Worm (Caenorhabditis elegans): Measurements from ENCODE around the gene clec-245.
"Not testable (repeated sequence)": the region's sequence is repeated elsewhere in the genome, so short reads cannot be mapped to it uniquely, and the experiment has no call there.

clec-245 gene

ce11 chrV:18188328-18188727 lies at the start of gene clec-245:
clec-245 (minus strand) TSS chrV:18188428.
- TF ChIP-seq hmg-4 (GFP tag; optimal IDR thresholded peaks at IDR 0.05) (no peak), tra-4 (tag; optimal IDR thresholded peaks at IDR 0.05) (no peak), scrt-1 (GFP tag; IDR thresholded peaks at IDR 0.05) (no peak), aly-1 (tag; optimal IDR thresholded peaks at IDR 0.05) (no peak), F13C5.2 (tag; optimal IDR thresholded peaks at IDR 0.05) (no peak), hnd-1 (tag; optimal IDR thresholded peaks at IDR 0.05) (no peak), tbx-11 (GFP tag; IDR thresholded peaks at IDR 0.05) (no peak), ceh-13 (GFP tag; optimal IDR thresholded peaks at IDR 0.05) (no peak), ama-1 (optimal IDR thresholded peaks at IDR 0.05) (no peak), tbx-37 (GFP tag; conservative IDR thresholded peaks at IDR 0.05) (no peak), pes-1 (GFP tag; IDR thresholded peaks at IDR 0.05) (no peak)

ce11 chrV:18236714-18237288 lies 48.6 kb upstream of the clec-245 start, which contains the start of gene R10E8.3:
R10E8.3 (minus strand) TSS chrV:18236764.
- TF ChIP-seq hmg-4 (GFP tag; optimal IDR thresholded peaks at IDR 0.05) (no peak), flt-1 (GFP tag; IDR thresholded peaks at IDR 0.05) (no peak), B0310.2 (tag; optimal IDR thresholded peaks at IDR 0.05) (no peak), ceh-36 (tag; optimal IDR thresholded peaks at IDR 0.05) (no peak), scrt-1 (GFP tag; IDR thresholded peaks at IDR 0.05) (no peak), pes-1 (GFP tag; IDR thresholded peaks at IDR 0.05) (no peak), ceh-13 (GFP tag; optimal IDR thresholded peaks at IDR 0.05) (no peak), tra-4 (tag; optimal IDR thresholded peaks at IDR 0.05) (no peak)

- TF ChIP-seq hmbx-1 (tag; optimal IDR thresholded peaks at IDR 0.05): no peak
- no peak for TF ChIP-seq aly-1 (tag; optimal IDR thresholded peaks at IDR 0.05)
- no peak for TF ChIP-seq scrt-1 (GFP tag; IDR thresholded peaks at IDR 0.05)
Measured at ce11 chrV:18235808-18236207, 47.6 kb upstream of the clec-245 start.

- TF ChIP-seq tbx-11 (GFP tag; IDR thresholded peaks at IDR 0.05) (no peak), ceh-36 (tag; optimal IDR thresholded peaks at IDR 0.05) (no peak), flt-1 (GFP tag; IDR thresholded peaks at IDR 0.05) (no peak), hmg-4 (GFP tag; optimal IDR thresholded peaks at IDR 0.05) (no peak), pes-1 (GFP tag; IDR thresholded peaks at IDR 0.05) (no peak), ets-7 (tag; optimal IDR thresholded peaks at IDR 0.05) (no peak), ama-1 (optimal IDR thresholded peaks at IDR 0.05) (no peak), tbx-37 (GFP tag; conservative IDR thresholded peaks at IDR 0.05) (no peak), ceh-13 (GFP tag; optimal IDR thresholded peaks at IDR 0.05) (no peak), F13C5.2 (tag; optimal IDR thresholded peaks at IDR 0.05) (no peak), scrt-1 (GFP tag; IDR thresholded peaks at IDR 0.05) (no peak)
Measured at ce11 chrV:18224353-18224752, 36.1 kb upstream of the clec-245 start, which contains the start of gene F16H6.10. F16H6.10 (minus strand) TSS chrV:18224453.

- not testable (repeated sequence) for TF ChIP-seq flt-1 (GFP tag; IDR thresholded peaks at IDR 0.05); F13C5.2 (tag; optimal IDR thresholded peaks at IDR 0.05); tra-4 (tag; optimal IDR thresholded peaks at IDR 0.05)
Measured at ce11 chrV:18216784-18217183, 28.6 kb upstream of the clec-245 start, which contains the start of gene F16H6.9. F16H6.9 (plus strand) TSS chrV:18217084.

- TF ChIP-seq ceh-36 (tag; optimal IDR thresholded peaks at IDR 0.05); hmg-4 (GFP tag; optimal IDR thresholded peaks at IDR 0.05); hnd-1 (tag; optimal IDR thresholded peaks at IDR 0.05): not testable (repeated sequence)
Measured at ce11 chrV:18216175-18216574, 27.9 kb upstream of the clec-245 start, which contains the start of gene F16H6.8. F16H6.8 (minus strand) TSS chrV:18216275.

- TF ChIP-seq F13C5.2 (tag; optimal IDR thresholded peaks at IDR 0.05) (no peak), hmbx-1 (tag; optimal IDR thresholded peaks at IDR 0.05) (no peak), tbx-11 (GFP tag; IDR thresholded peaks at IDR 0.05) (no peak), hnd-1 (tag; optimal IDR thresholded peaks at IDR 0.05) (no peak), ets-7 (tag; optimal IDR thresholded peaks at IDR 0.05) (no peak), B0310.2 (tag; optimal IDR thresholded peaks at IDR 0.05) (no peak), pes-1 (GFP tag; IDR thresholded peaks at IDR 0.05) (no peak), flt-1 (GFP tag; IDR thresholded peaks at IDR 0.05) (no peak), aly-1 (tag; optimal IDR thresholded peaks at IDR 0.05) (no peak)
Measured at ce11 chrV:18212848-18213247, 24.6 kb upstream of the clec-245 start.

ce11 chrV:18209071-18209470 lies 20.8 kb upstream of the clec-245 start, which contains the start of gene F16H6.7:
F16H6.7 (minus strand) TSS chrV:18209171.
- TF ChIP-seq scrt-1 (GFP tag; IDR thresholded peaks at IDR 0.05) (no peak), flt-1 (GFP tag; IDR thresholded peaks at IDR 0.05) (no peak), F13C5.2 (tag; optimal IDR thresholded peaks at IDR 0.05) (no peak), tbx-11 (GFP tag; IDR thresholded peaks at IDR 0.05) (no peak), hmbx-1 (tag; optimal IDR thresholded peaks at IDR 0.05) (no peak), pes-1 (GFP tag; IDR thresholded peaks at IDR 0.05) (no peak), hnd-1 (tag; optimal IDR thresholded peaks at IDR 0.05) (no peak), B0310.2 (tag; optimal IDR thresholded peaks at IDR 0.05) (no peak), ceh-36 (tag; optimal IDR thresholded peaks at IDR 0.05) (no peak), tra-4 (tag; optimal IDR thresholded peaks at IDR 0.05) (no peak)

ce11 chrV:18198421-18198820 lies 10.2 kb upstream of the clec-245 start, which contains the start of gene F16H6.4:
F16H6.4 (plus strand) TSS chrV:18198721.
- TF ChIP-seq hnd-1 (tag; optimal IDR thresholded peaks at IDR 0.05) (no peak), ets-7 (tag; optimal IDR thresholded peaks at IDR 0.05) (no peak), hmbx-1 (tag; optimal IDR thresholded peaks at IDR 0.05) (no peak), F13C5.2 (tag; optimal IDR thresholded peaks at IDR 0.05) (no peak), ceh-13 (GFP tag; optimal IDR thresholded peaks at IDR 0.05) (no peak), B0310.2 (tag; optimal IDR thresholded peaks at IDR 0.05) (no peak), flt-1 (GFP tag; IDR thresholded peaks at IDR 0.05) (no peak), aly-1 (tag; optimal IDR thresholded peaks at IDR 0.05) (no peak), ama-1 (optimal IDR thresholded peaks at IDR 0.05) (no peak), hmg-4 (GFP tag; optimal IDR thresholded peaks at IDR 0.05) (no peak), scrt-1 (GFP tag; IDR thresholded peaks at IDR 0.05) (no peak), tra-4 (tag; optimal IDR thresholded peaks at IDR 0.05) (no peak), ceh-36 (tag; optimal IDR thresholded peaks at IDR 0.05) (no peak), tbx-37 (GFP tag; conservative IDR thresholded peaks at IDR 0.05) (no peak), pes-1 (GFP tag; IDR thresholded peaks at IDR 0.05) (no peak), sea-1 (GFP tag; conservative IDR thresholded peaks at IDR 0.05) (no peak), tbx-11 (GFP tag; IDR thresholded peaks at IDR 0.05) (no peak)

Data from whole organism, early embryonic.